Worm (Caenorhabditis elegans) whole organism, late embryonic: ENCODE data around the gene R148.5.
A peak's percentile ranks its signal among the peaks of the same experiment; 100 is the strongest.

Experiments
- elt-2 ChIP-seq: sonication (generic microtip); optimal IDR thresholded peaks from 2 replicates; lab custom pipeline; 2016; ENCODE audit warnings: missing genetic modification reagents, missing genetic modification characterization, missing compliant biosample characterization
- nhr-11 ChIP-seq: fragments of 150-350 bp; optimal IDR thresholded peaks from 2 replicates; lab custom pipeline; 2014; ENCODE audit warnings: missing biosample characterization, missing genetic modification characterization
- sox-4 ChIP-seq: sonication (generic microtip); optimal IDR thresholded peaks from 2 replicates; lab custom pipeline; 2017; ENCODE audit warnings: mild to moderate bottlenecking, missing genetic modification characterization, inconsistent platforms, missing compliant biosample characterization
- unc-86 ChIP-seq: sonication (generic microtip); optimal IDR thresholded peaks from 2 replicates; lab custom pipeline; 2016; ENCODE audit warnings: missing genetic modification characterization, missing compliant biosample characterization

DNA sequence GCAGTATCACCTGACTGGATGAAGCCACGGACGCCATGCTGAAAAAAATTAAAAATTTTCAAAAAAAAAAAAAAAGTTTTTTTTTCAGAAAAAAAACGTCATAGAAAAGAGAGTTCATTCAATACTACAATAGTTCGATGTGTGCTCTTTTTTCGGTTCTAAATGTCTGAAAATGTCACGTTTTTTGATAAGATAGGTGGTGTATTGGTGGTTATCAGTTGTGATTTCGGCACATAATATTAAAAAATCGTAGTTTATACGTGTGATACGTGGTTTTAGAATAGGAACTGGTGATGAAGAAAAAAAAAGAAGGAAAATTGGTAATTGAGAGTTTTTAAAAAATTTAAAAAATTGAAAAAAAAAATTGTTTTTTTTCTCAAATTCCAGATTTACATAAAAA lies 48.5 kb upstream of the R148.5 start:
- no peak for TF ChIP-seq sox-4 (tag; lab: Kevin White, UChicago)
- TF ChIP-seq unc-86 (tag; lab: Kevin White, UChicago): no peak
- no peak for TF ChIP-seq nhr-11 (tag; lab: Kevin White, UChicago)
- peak; percentile 63 for TF ChIP-seq elt-2
